Worm (Caenorhabditis elegans): ENCODE data around the gene kin-33.

ce11 chrV:258730-259129 lies 24.3 kb upstream of the kin-33 start, which contains the start of gene nhr-204:
- TF ChIP-seq W03F9.2 (tag; optimal IDR thresholded peaks at IDR 0.05), result no peak
- TF ChIP-seq dao-5 (tag; optimal IDR thresholded peaks at IDR 0.05), result no peak
- no peak for TF ChIP-seq him-1 (tag; optimal IDR thresholded peaks at IDR 0.05)
